Fruit fly (Drosophila melanogaster) whole organism, embryonic: ENCODE results near the gene CG2794.

Experiments
- CG10462 ChIP-seq: fragments of 200-800 bp; sonication (Bioruptor generic); optimal IDR thresholded peaks from 2 replicates; lab custom pipeline; 2016; ENCODE audit warnings: missing biosample characterization, missing genetic modification characterization
- CG11247 ChIP-seq: fragments of 200-800 bp; sonication (Bioruptor generic); IDR thresholded peaks from 2 replicates; pipeline ENCODE4 v1.3.6; 2022; ENCODE audit warnings: missing biosample characterization, missing genetic modification characterization
- CG11695 ChIP-seq: fragments of 200-800 bp; sonication (Bioruptor generic); IDR thresholded peaks from 3 replicates; pipeline ENCODE4 v1.3.6; 2022; ENCODE audit warnings: missing biosample characterization, missing genetic modification characterization
- CG12659 ChIP-seq: fragments of 200-800 bp; sonication (Bioruptor generic); optimal IDR thresholded peaks from 3 replicates; lab custom pipeline; 2017; ENCODE audit warnings: mild to moderate bottlenecking, missing biosample characterization, missing genetic modification reagents, missing genetic modification characterization
- CG13123 ChIP-seq: fragments of 200-800 bp; sonication (Bioruptor generic); optimal IDR thresholded peaks from 2 replicates; lab custom pipeline; 2016; ENCODE audit warnings: missing biosample characterization, missing genetic modification characterization
- CG14050 ChIP-seq: fragments of 200-800 bp; sonication (Bioruptor generic); IDR thresholded peaks from 3 replicates; pipeline ENCODE4 v1.3.6; 2022; ENCODE audit warnings: missing biosample characterization, missing genetic modification characterization
- CG15514 ChIP-seq: fragments of 200-800 bp; sonication (Bioruptor generic); optimal IDR thresholded peaks from 3 replicates; lab custom pipeline; 2017; ENCODE audit warnings: missing biosample characterization, missing genetic modification characterization, mild to moderate bottlenecking, moderate library complexity, missing genetic modification reagents
- CG2202 ChIP-seq: fragments of 200-800 bp; sonication (Bioruptor generic); optimal IDR thresholded peaks from 2 replicates; lab custom pipeline; 2018; ENCODE audit warnings: missing biosample characterization, mild to moderate bottlenecking, missing genetic modification characterization
- CG30431 ChIP-seq: fragments of 200-800 bp; sonication (Bioruptor generic); optimal IDR thresholded peaks from 2 replicates; lab custom pipeline; 2017; ENCODE audit warnings: missing biosample characterization, missing genetic modification characterization
- CG32767 ChIP-seq: fragments of 200-800 bp; sonication (Bioruptor generic); IDR thresholded peaks from 2 replicates; pipeline ENCODE4 v1.3.6; 2022; ENCODE audit warnings: missing biosample characterization, missing genetic modification characterization
- CG32772 ChIP-seq: fragments of 200-800 bp; sonication (Bioruptor generic); IDR thresholded peaks from 2 replicates; pipeline ENCODE4 v1.3.6; 2022; ENCODE audit warnings: missing biosample characterization, missing genetic modification characterization
- CG34224 ChIP-seq: fragments of 200-800 bp; sonication (Bioruptor generic); IDR thresholded peaks from 3 replicates; pipeline ENCODE4 v1.3.6; 2022; ENCODE audit warnings: missing biosample characterization, missing genetic modification characterization; ENCODE audit not compliant: partially characterized antibody
- CG4360 ChIP-seq: fragments of 200-800 bp; sonication (Bioruptor generic); IDR thresholded peaks from 2 replicates; pipeline ENCODE4 v1.3.6; 2022; ENCODE audit warnings: missing biosample characterization, missing genetic modification characterization
- CG5180 ChIP-seq: fragments of 200-800 bp; sonication (Bioruptor generic); optimal IDR thresholded peaks from 3 replicates; lab custom pipeline; 2017; ENCODE audit warnings: missing biosample characterization, missing genetic modification characterization, mild to moderate bottlenecking, moderate library complexity, missing genetic modification reagents
- CG5245 ChIP-seq: fragments of 200-800 bp; sonication (Bioruptor generic); optimal IDR thresholded peaks from 3 replicates; lab custom pipeline; 2016; ENCODE audit warnings: missing biosample characterization, missing genetic modification characterization
- CG6272 ChIP-seq: fragments of 200-800 bp; sonication (Bioruptor generic); IDR thresholded peaks from 2 replicates; pipeline ENCODE4 v1.3.6; 2022; ENCODE audit warnings: missing biosample characterization, missing genetic modification characterization
- CG7786 ChIP-seq: fragments of 200-800 bp; sonication (Bioruptor generic); optimal IDR thresholded peaks from 2 replicates; lab custom pipeline; 2016; ENCODE audit warnings: missing biosample characterization, missing genetic modification characterization
- CG8478 ChIP-seq: fragments of >200 bp; optimal IDR thresholded peaks from 2 replicates; lab custom pipeline; 2018
- CG9437 ChIP-seq: fragments of 200-800 bp; sonication (Bioruptor generic); optimal IDR thresholded peaks from 2 replicates; lab custom pipeline; 2018; ENCODE audit warnings: missing biosample characterization, mild to moderate bottlenecking, missing genetic modification characterization
- CG9876 ChIP-seq: fragments of 200-800 bp; sonication (Bioruptor generic); optimal IDR thresholded peaks from 2 replicates; lab custom pipeline; 2016; ENCODE audit warnings: missing biosample characterization, missing genetic modification characterization
- E2f1 ChIP-seq: fragments of 200-800 bp; sonication (Bioruptor generic); IDR thresholded peaks from 2 replicates; pipeline ENCODE4 v1.3.6; 2022; ENCODE audit warnings: missing biosample characterization, missing genetic modification characterization
- Eip74EF ChIP-seq, 2 experiments: fragments of 200-800 bp in 1 of 2; fragments of >200 bp in 1 of 2; sonication (Bioruptor generic) in 1 of 2; optimal IDR thresholded peaks; 2 replicates each; lab custom pipeline; 2017 to 2019; ENCODE audit warnings: missing biosample characterization in 2 of 2, missing genetic modification characterization in 2 of 2, mild to moderate bottlenecking in 1 of 2, moderate library complexity in 1 of 2
- H2.0 ChIP-seq: fragments of 200-800 bp; sonication (Bioruptor generic); IDR thresholded peaks from 2 replicates; pipeline ENCODE4 v1.3.6; 2022; ENCODE audit warnings: missing biosample characterization, missing genetic modification characterization
- Med ChIP-seq: fragments of 200-800 bp; sonication (Bioruptor generic); peaks from one replicate; lab custom pipeline; 2016; ENCODE audit warnings: missing biosample characterization, missing genetic modification characterization, mild to moderate bottlenecking, inconsistent platforms, moderate library complexity
- Mes4 ChIP-seq: fragments of 200-800 bp; sonication (Bioruptor generic); optimal IDR thresholded peaks from 2 replicates; lab custom pipeline; 2016; ENCODE audit warnings: missing biosample characterization, missing genetic modification characterization
- Sry-β ChIP-seq: fragments of 200-800 bp; sonication (Bioruptor generic); optimal IDR thresholded peaks from 2 replicates; lab custom pipeline; 2018; ENCODE audit warnings: missing biosample characterization, mild to moderate bottlenecking, missing genetic modification characterization, moderate library complexity
- Taf1 ChIP-seq: fragments of 200-800 bp; sonication (Bioruptor generic); IDR thresholded peaks from 2 replicates; pipeline ENCODE4 v1.3.6; 2022; ENCODE audit warnings: missing biosample characterization, missing genetic modification characterization
- Xbp1 ChIP-seq: fragments of 200-800 bp; sonication (Bioruptor generic); optimal IDR thresholded peaks from 3 replicates; lab custom pipeline; 2016; ENCODE audit warnings: missing biosample characterization, mild to moderate bottlenecking, missing genetic modification characterization
- aop ChIP-seq: fragments of 200-800 bp; sonication (Bioruptor generic); IDR thresholded peaks from 2 replicates; pipeline ENCODE4 v1.3.6; 2022; ENCODE audit warnings: missing biosample characterization, missing genetic modification characterization
- ara ChIP-seq: fragments of 200-800 bp; sonication (Bioruptor generic); IDR thresholded peaks from 2 replicates; pipeline ENCODE4 v1.3.6; 2022; ENCODE audit warnings: missing biosample characterization, missing genetic modification characterization
- ato ChIP-seq: fragments of 200-800 bp; sonication (Bioruptor generic); IDR thresholded peaks from 2 replicates; pipeline ENCODE4 v1.3.6; 2022; ENCODE audit warnings: missing biosample characterization, missing genetic modification characterization; ENCODE audit not compliant: partially characterized antibody
- bsh ChIP-seq, 2 experiments: fragments of 200-800 bp; sonication (Bioruptor generic); optimal IDR thresholded peaks; 2 replicates each; lab custom pipeline; 2017 to 2018; ENCODE audit warnings: mild to moderate bottlenecking in 2 of 2, missing biosample characterization in 2 of 2, missing genetic modification characterization in 2 of 2, moderate library complexity in 1 of 2
- btn ChIP-seq: fragments of 200-800 bp; sonication (Bioruptor generic); optimal IDR thresholded peaks from 2 replicates; lab custom pipeline; 2016; ENCODE audit warnings: missing biosample characterization, missing genetic modification characterization
- caup ChIP-seq: fragments of 200-800 bp; sonication (Bioruptor generic); optimal IDR thresholded peaks from 3 replicates; lab custom pipeline; 2017; ENCODE audit warnings: missing biosample characterization, mild to moderate bottlenecking, missing genetic modification characterization, moderate library complexity; ENCODE audit not compliant: severe bottlenecking
- chm ChIP-seq: fragments of 200-800 bp; sonication (Bioruptor generic); IDR thresholded peaks from 2 replicates; pipeline ENCODE4 v1.3.6; 2022; ENCODE audit warnings: missing biosample characterization, missing genetic modification characterization
- chn ChIP-seq: fragments of 200-800 bp; sonication (Bioruptor generic); optimal IDR thresholded peaks from 2 replicates; lab custom pipeline; 2016; ENCODE audit warnings: missing biosample characterization, missing genetic modification characterization
- corto ChIP-seq: fragments of 200-800 bp; sonication (Bioruptor generic); optimal IDR thresholded peaks from 2 replicates; lab custom pipeline; 2016; ENCODE audit warnings: missing biosample characterization, mild to moderate bottlenecking, missing genetic modification characterization, moderate library complexity
- crol ChIP-seq: fragments of 200-800 bp; sonication (Bioruptor generic); IDR thresholded peaks from 2 replicates; pipeline ENCODE4 v1.3.6; 2022; ENCODE audit warnings: missing biosample characterization, missing genetic modification characterization
- dmrt99B ChIP-seq: fragments of 200-800 bp; sonication (Bioruptor generic); optimal IDR thresholded peaks from 2 replicates; lab custom pipeline; 2018; ENCODE audit warnings: missing biosample characterization, mild to moderate bottlenecking, missing genetic modification characterization, moderate library complexity
- gt ChIP-seq: fragments of 200-800 bp; sonication (Bioruptor generic); IDR thresholded peaks from 2 replicates; pipeline ENCODE4 v1.3.6; 2022; ENCODE audit warnings: missing biosample characterization, missing genetic modification characterization
- ham ChIP-seq: fragments of 200-800 bp; sonication (Bioruptor generic); IDR thresholded peaks from 2 replicates; pipeline ENCODE4 v1.3.6; 2022; ENCODE audit warnings: missing biosample characterization, missing genetic modification characterization
- jing ChIP-seq: fragments of 200-800 bp; sonication (Bioruptor generic); optimal IDR thresholded peaks from 2 replicates; lab custom pipeline; 2018; ENCODE audit warnings: missing biosample characterization, mild to moderate bottlenecking, missing genetic modification characterization
- pan ChIP-seq, 4 experiments: fragments of >200 bp in 3 of 4; fragments of 200-800 bp in 1 of 4; sonication (Bioruptor generic) in 1 of 4; optimal IDR thresholded peaks in 3 of 4; IDR thresholded peaks in 1 of 4; 2 replicates each; pipeline versions ENCODE4 v1.3.6 to Lab custom; 2017 to 2022; ENCODE audit warnings: missing biosample characterization in 2 of 4, missing genetic modification characterization in 2 of 4, mixed read lengths in 1 of 4
- peb ChIP-seq: fragments of 200-800 bp; sonication (Bioruptor generic); IDR thresholded peaks from 2 replicates; pipeline ENCODE4 v1.3.6; 2022; ENCODE audit warnings: missing biosample characterization, missing genetic modification characterization
- sens ChIP-seq: fragments of 200-800 bp; sonication (Bioruptor generic); peaks from one replicate; lab custom pipeline; 2016; ENCODE audit warnings: missing biosample characterization, missing genetic modification characterization
- ssp ChIP-seq: fragments of 200-800 bp; sonication (Bioruptor generic); IDR thresholded peaks from 2 replicates; pipeline ENCODE4 v1.3.6; 2022; ENCODE audit warnings: missing biosample characterization, missing genetic modification characterization
- tin ChIP-seq: fragments of 200-800 bp; sonication (Bioruptor generic); optimal IDR thresholded peaks from 3 replicates; lab custom pipeline; 2016; ENCODE audit warnings: missing biosample characterization, missing genetic modification characterization
- unc-4 ChIP-seq: fragments of 200-800 bp; sonication (Bioruptor generic); IDR thresholded peaks from 2 replicates; pipeline ENCODE4 v1.3.6; 2022; ENCODE audit warnings: missing biosample characterization, missing genetic modification characterization; ENCODE audit not compliant: partially characterized antibody
- usp ChIP-seq: fragments of >200 bp; optimal IDR thresholded peaks from 2 replicates; lab custom pipeline; 2017; ENCODE audit warnings: missing biosample characterization, missing genetic modification characterization
- wdn ChIP-seq: fragments of 200-800 bp; sonication (Bioruptor generic); IDR thresholded peaks from 2 replicates; pipeline ENCODE4 v1.3.6; 2022; ENCODE audit warnings: missing biosample characterization, missing genetic modification characterization

CG2794 gene

dm6 chr2L:522752-523151, 41.2 kb upstream of the CG2794 start (continued):
- no peak for TF ChIP-seq Eip74EF (GFP tag; optimal IDR thresholded peaks at IDR 0.05; lab: Kevin White, UChicago)
- TF ChIP-seq Xbp1 (GFP tag; lab: Kevin White, UChicago) = peak; percentile 59
- no peak for TF ChIP-seq usp (GFP tag; lab: Kevin White, UChicago)
- peak in 1 of 2 experiments; percentile 79 for TF ChIP-seq bsh (GFP tag; optimal IDR thresholded peaks at IDR 0.05; lab: Kevin White, UChicago)
- no peak for TF ChIP-seq Sry-β
- TF ChIP-seq wdn (GFP tag; lab: Robert Waterston, UW) = no peak
- TF ChIP-seq E2f1 (GFP tag; lab: Robert Waterston, UW) = peak; percentile 52; the same call in 1 of the 2 replicates
- no peak for TF ChIP-seq unc-4
- peak; percentile 28; the same call in 1 of the 2 replicates for TF ChIP-seq CG32767 (GFP tag; lab: Robert Waterston, UW)
- TF ChIP-seq corto (GFP tag; lab: Kevin White, UChicago) = no peak
- TF ChIP-seq CG7786 (GFP tag; lab: Kevin White, UChicago) = no peak
- TF ChIP-seq ato (GFP tag; lab: Robert Waterston, UW) = no peak
- peak; percentile 38 for TF ChIP-seq tin (GFP tag; lab: Kevin White, UChicago)
- TF ChIP-seq CG9876 (GFP tag; lab: Kevin White, UChicago) = no peak
- no peak for TF ChIP-seq CG13123 (GFP tag; lab: Kevin White, UChicago)
- peak; percentile 65; the same call in 1 of the 2 replicates for TF ChIP-seq ara (GFP tag; lab: Robert Waterston, UW)
- TF ChIP-seq CG34224 (GFP tag; lab: Robert Waterston, UW) = no peak
- no peak; the same call in none of the 2 replicates for TF ChIP-seq CG4360 (GFP tag; lab: Robert Waterston, UW)
- TF ChIP-seq gt (GFP tag; lab: Robert Waterston, UW) = peak; percentile 10; the same call in 1 of the 2 replicates
- TF ChIP-seq CG10462 (GFP tag; lab: Kevin White, UChicago) = peak; percentile 5
- no peak for TF ChIP-seq Mes4
- TF ChIP-seq CG30431 = peak; percentile 1
- TF ChIP-seq CG11695 (GFP tag; lab: Robert Waterston, UW) = peak; percentile 51; the same call in 1 of the 3 replicates
- TF ChIP-seq ham (GFP tag; lab: Robert Waterston, UW) = no peak
- TF ChIP-seq chn = no peak
- peak; percentile 29 for TF ChIP-seq jing (GFP tag; lab: Kevin White, UChicago)
- peak; percentile 40 for TF ChIP-seq CG5245 (GFP tag; lab: Kevin White, UChicago)
- TF ChIP-seq sens (GFP tag; lab: Kevin White, UChicago) = peak; percentile 91
- TF ChIP-seq CG9437 (GFP tag; lab: Kevin White, UChicago) = peak; percentile 32
- peak; percentile 20; the same call in 1 of the 2 replicates for TF ChIP-seq H2.0 (GFP tag; lab: Robert Waterston, UW)
- TF ChIP-seq dmrt99B (tag; lab: Kevin White, UChicago) = peak; percentile 70
- TF ChIP-seq chm (GFP tag; lab: Robert Waterston, UW) = peak; percentile 72
- no peak for TF ChIP-seq CG15514 (GFP tag; lab: Kevin White, UChicago)
- TF ChIP-seq btn = no peak
- TF ChIP-seq CG6272 (GFP tag; lab: Robert Waterston, UW) = peak; percentile 68
- 0 out of 3 replicates have a peak, but pooled peaks have one; percentile 29 for TF ChIP-seq CG14050 (GFP tag; lab: Robert Waterston, UW)
- TF ChIP-seq aop (GFP tag; lab: Robert Waterston, UW) = no peak
- TF ChIP-seq crol (GFP tag; lab: Robert Waterston, UW) = no peak
- TF ChIP-seq ssp = 0 out of 2 replicates have a peak, but pooled peaks have one; percentile 29
- TF ChIP-seq caup (GFP tag; lab: Kevin White, UChicago) = peak; percentile 5
- no peak for TF ChIP-seq CG8478 (lab: Kevin White, UChicago)
- TF ChIP-seq CG12659 = peak; percentile 28
- no peak for TF ChIP-seq Taf1 (GFP tag; lab: Robert Waterston, UW)
- TF ChIP-seq peb (GFP tag; lab: Robert Waterston, UW) = no peak; the same call in 1 of the 2 replicates
- peak; percentile 50; the same call in 1 of the 2 replicates for TF ChIP-seq CG11247 (GFP tag; lab: Robert Waterston, UW)
- TF ChIP-seq pan (optimal IDR thresholded peaks at IDR 0.05; lab: Kevin White, UChicago) = no peak
- peak in 1 of 2 experiments; percentile 72 for TF ChIP-seq pan (GFP tag; optimal IDR thresholded peaks at IDR 0.05 in 1 of 2, IDR thresholded peaks at IDR 0.05 in 1 of 2)
- TF ChIP-seq Med = peak; percentile 16
- TF ChIP-seq CG2202 (tag; lab: Kevin White, UChicago) = peak; percentile 18
- no peak for TF ChIP-seq CG5180
- peak; percentile 48; the same call in 1 of the 2 replicates for TF ChIP-seq CG32772 (GFP tag; lab: Robert Waterston, UW)
